Fruit fly (Drosophila melanogaster): ENCODE results near the gene CG13671.

The CG13671 gene

DNA sequence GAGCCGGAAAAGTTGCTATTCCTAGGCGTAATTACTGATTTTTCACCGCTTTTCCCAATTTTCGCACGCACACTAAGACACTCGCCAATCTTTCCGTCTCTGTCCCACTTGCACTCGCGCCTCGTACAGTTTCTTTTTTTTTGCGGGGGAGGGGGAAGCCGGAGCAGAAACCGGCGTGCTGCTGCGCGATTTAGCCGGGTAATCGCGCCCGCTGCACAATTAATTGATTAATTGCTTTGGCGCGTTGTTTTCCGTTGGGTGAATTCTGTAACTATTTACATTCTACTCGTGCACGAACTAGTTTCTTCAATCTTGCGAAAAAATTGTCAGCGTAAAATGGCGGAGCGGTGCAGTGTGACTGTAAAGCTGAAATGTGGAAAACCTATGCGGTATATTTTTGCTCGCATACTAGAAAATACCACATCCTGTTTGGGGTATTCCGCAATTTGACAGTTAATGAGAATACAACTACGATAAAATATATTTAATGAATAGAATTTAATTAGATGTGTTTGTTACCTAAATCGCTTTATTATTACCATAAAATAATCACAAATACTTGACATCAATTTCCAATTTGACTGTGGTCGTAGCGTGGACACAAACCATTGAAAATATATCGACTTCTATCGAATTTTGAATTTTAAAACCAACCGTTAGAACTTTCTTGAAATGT, 15.4 kb downstream of the CG13671 start, which contains the start of gene Cpsf6:
Gene Cpsf6, minus strand, starts transcription at position 362 of the 676 bp plus-strand sequence.
- TF ChIP-seq jim (GFP tag; optimal IDR thresholded peaks at IDR 0.05) (peak; percentile 86), Hr83 (GFP tag; optimal IDR thresholded peaks at IDR 0.05; ENCODE audit: poor library complexity, severe bottlenecking) (no peak), tai (GFP tag; optimal IDR thresholded peaks at IDR 0.05) (no peak), pan (optimal IDR thresholded peaks at IDR 0.05) (no peak), CG32264 (GFP tag; optimal IDR thresholded peaks at IDR 0.05) (no peak), Jra (GFP tag; optimal IDR thresholded peaks at IDR 0.05) (peak; percentile 28), N (GFP tag; optimal IDR thresholded peaks at IDR 0.05) (peak; percentile 14), sv (GFP tag; optimal IDR thresholded peaks at IDR 0.05) (peak; percentile 50), sage (GFP tag; optimal IDR thresholded peaks at IDR 0.05) (no peak), Hr78 (GFP tag; optimal IDR thresholded peaks at IDR 0.05) (no peak), rgr (GFP tag; optimal IDR thresholded peaks at IDR 0.05) (peak; percentile 10), brk (GFP tag; optimal IDR thresholded peaks at IDR 0.05) (peak; percentile 68), Rel (GFP tag; optimal IDR thresholded peaks at IDR 0.05) (no peak), Rel (tag; optimal IDR thresholded peaks at IDR 0.05) (no peak), CG9705 (GFP tag; optimal IDR thresholded peaks at IDR 0.05) (peak; percentile 30), usp (GFP tag; optimal IDR thresholded peaks at IDR 0.05) (no peak), Abd-B (GFP tag; optimal IDR thresholded peaks at IDR 0.05) (no peak), Dif (GFP tag; optimal IDR thresholded peaks at IDR 0.05; ENCODE audit: partially characterized antibody) (no peak), psq (GFP tag; optimal IDR thresholded peaks at IDR 0.05) (no peak), dmrt93B (GFP tag; optimal IDR thresholded peaks at IDR 0.05) (no peak), OdsH (GFP tag; optimal IDR thresholded peaks at IDR 0.05) (no peak), woc (GFP tag; optimal IDR thresholded peaks at IDR 0.05) (no peak), dsf (GFP tag; optimal IDR thresholded peaks at IDR 0.05; ENCODE audit: borderline replicate concordance) (no peak), CrebA (GFP tag; optimal IDR thresholded peaks at IDR 0.05; ENCODE audit: borderline replicate concordance) (no peak), dl (GFP tag; optimal IDR thresholded peaks at IDR 0.05; ENCODE audit: insufficient read depth in 1 of 2, partially characterized antibody in 2 of 2) (no peak), Myc (optimal IDR thresholded peaks at IDR 0.05) (no peak), Sp1 (GFP tag; optimal IDR thresholded peaks at IDR 0.05) (peak; percentile 9), h (GFP tag; optimal IDR thresholded peaks at IDR 0.05) (peak; percentile 40), Vsx2 (GFP tag; optimal IDR thresholded peaks at IDR 0.05; ENCODE audit: partially characterized antibody) (no peak), br (GFP tag; optimal IDR thresholded peaks at IDR 0.05) (peak; percentile 21), HLH106 (tag; optimal IDR thresholded peaks at IDR 0.05) (peak; percentile 62), Mio (GFP tag; optimal IDR thresholded peaks at IDR 0.05) (no peak), ey (GFP tag; optimal IDR thresholded peaks at IDR 0.05) (peak; percentile 18), Hnf4 (GFP tag; optimal IDR thresholded peaks at IDR 0.05) (peak; percentile 46), GATAd (GFP tag; optimal IDR thresholded peaks at IDR 0.05) (no peak), foxo (GFP tag; optimal IDR thresholded peaks at IDR 0.05) (peak in 1 of 2 experiments; percentile 24), Dfd (GFP tag; optimal IDR thresholded peaks at IDR 0.05) (no peak), fru (GFP tag; optimal IDR thresholded peaks at IDR 0.05) (no peak), lola (GFP tag; optimal IDR thresholded peaks at IDR 0.05) (no peak)

DNA sequence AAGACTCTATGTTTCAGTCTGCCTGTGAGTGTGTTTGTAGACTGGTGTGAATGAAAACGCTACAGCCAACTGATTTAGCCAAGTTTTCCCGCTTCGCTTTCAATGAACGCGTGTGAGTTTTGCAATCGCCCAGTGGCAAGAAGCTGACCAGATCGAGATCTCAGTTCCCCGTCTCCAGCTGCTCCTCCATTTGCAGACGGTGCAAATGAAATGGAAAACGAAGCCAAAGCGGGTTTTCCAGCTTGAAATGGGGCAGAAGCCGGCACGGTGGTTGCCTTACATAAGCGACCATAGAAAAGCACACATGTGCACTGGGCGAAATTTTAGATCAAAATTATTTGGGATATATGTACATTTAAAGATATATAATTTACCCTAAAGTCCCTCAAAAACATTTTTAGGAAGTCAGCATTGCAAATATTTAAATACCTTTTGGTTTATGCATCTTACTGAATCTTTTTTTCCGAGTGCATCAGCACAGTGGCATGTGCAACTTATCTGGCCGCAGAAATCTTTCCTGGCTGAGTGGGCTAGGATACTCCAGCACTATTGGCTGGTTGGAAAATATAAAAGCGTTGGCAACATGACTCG, 19.1 kb downstream of the CG13671 start, which contains the start of gene CG43059:
Gene CG43059, minus strand, starts transcription at position 51 of the 591 bp plus-strand sequence.
- TF ChIP-seq lola (GFP tag; optimal IDR thresholded peaks at IDR 0.05): no peak
- TF ChIP-seq Hr83 (GFP tag; optimal IDR thresholded peaks at IDR 0.05; ENCODE audit: poor library complexity, severe bottlenecking): no peak

All from whole organism, wandering third instar larva.